Worm (Caenorhabditis elegans): ENCODE data around the gene H40L08.3.

DNA sequence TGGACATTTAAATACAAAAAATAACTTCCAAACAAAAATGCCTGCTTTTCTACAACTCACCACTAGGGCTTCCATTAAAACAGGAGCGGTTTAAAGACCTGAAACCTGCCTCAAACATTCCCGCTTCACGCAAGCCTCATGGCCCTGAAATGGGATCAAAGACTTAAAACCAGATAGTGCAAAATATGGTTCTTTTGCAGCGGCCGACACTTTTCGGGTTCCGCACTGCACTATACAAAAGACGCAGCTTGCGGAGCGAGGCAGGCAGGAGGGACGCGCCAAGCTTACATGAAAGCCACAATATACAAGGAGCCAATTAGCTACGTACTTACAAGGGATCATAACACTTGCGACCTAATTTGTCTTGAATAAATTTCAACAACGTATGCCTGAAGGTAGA lies 2.4 kb downstream of the H40L08.3 start:
- TF ChIP-seq pha-4 (tag; optimal IDR thresholded peaks at IDR 0.05): no peak
- TF ChIP-seq sem-2 (GFP tag; optimal IDR thresholded peaks at IDR 0.05): no peak
- no peak for TF ChIP-seq blmp-1 (tag; optimal IDR thresholded peaks at IDR 0.05)
- TF ChIP-seq snpc-4 (tag; optimal IDR thresholded peaks at IDR 0.05): no peak
- TF ChIP-seq lin-13 (tag; optimal IDR thresholded peaks at IDR 0.05): no peak
- TF ChIP-seq nhr-76 (tag; optimal IDR thresholded peaks at IDR 0.05): no peak
- no peak for TF ChIP-seq bed-3 (GFP tag; optimal IDR thresholded peaks at IDR 0.05)
- TF ChIP-seq nhr-237 (tag; optimal IDR thresholded peaks at IDR 0.05): no peak
- no peak for TF ChIP-seq mep-1 (tag; optimal IDR thresholded peaks at IDR 0.05)
- no peak for TF ChIP-seq ceh-39 (tag; optimal IDR thresholded peaks at IDR 0.05)
- TF ChIP-seq unc-39 (tag; optimal IDR thresholded peaks at IDR 0.05): no peak
- TF ChIP-seq ztf-11 (tag; optimal IDR thresholded peaks at IDR 0.05): no peak
- no peak for TF ChIP-seq ham-2 (GFP tag; optimal IDR thresholded peaks at IDR 0.05)

Data from whole organism, mixed stage, embryonic.